Worm (Caenorhabditis elegans) whole organism, mixed stage, embryonic: ENCODE data around the gene B0280.7.

Experiments
- nhr-12 ChIP-seq: fragments of 150-350 bp; optimal IDR thresholded peaks from 2 replicates; lab custom pipeline; 2014; ENCODE audit warnings: missing biosample characterization, missing genetic modification characterization
- nhr-237 ChIP-seq: fragments of 150-350 bp; optimal IDR thresholded peaks from 2 replicates; lab custom pipeline; 2014; ENCODE audit warnings: missing biosample characterization, missing genetic modification characterization
- nhr-28 ChIP-seq: fragments of 150-350 bp; optimal IDR thresholded peaks from 2 replicates; lab custom pipeline; 2014; ENCODE audit warnings: missing biosample characterization, missing genetic modification characterization
- snpc-4 ChIP-seq: fragments of 150-350 bp; optimal IDR thresholded peaks from 2 replicates; lab custom pipeline; 2014; ENCODE audit warnings: missing biosample characterization, missing genetic modification characterization
- unc-39 ChIP-seq: fragments of 150-350 bp; optimal IDR thresholded peaks from 2 replicates; lab custom pipeline; 2014; ENCODE audit warnings: missing biosample characterization, missing genetic modification characterization

ce11 chrIII:7087691-7088323, 23.9 kb downstream of the B0280.7 start, which contains the start of gene fubl-2:
- no peak for TF ChIP-seq nhr-237 (tag; lab: Kevin White, UChicago)
- TF ChIP-seq unc-39 = no peak
- no peak for TF ChIP-seq nhr-12 (tag; lab: Kevin White, UChicago)
- no peak for TF ChIP-seq snpc-4 (tag; lab: Kevin White, UChicago)
- no peak for TF ChIP-seq nhr-28 (tag; lab: Kevin White, UChicago)
